Worm (Caenorhabditis elegans) whole organism, mixed stage, embryonic: ENCODE measurements around the gene cest-10.

Source experiments
- bed-3 ChIP-seq: fragments of 200-800 bp; sonication (Bioruptor generic); optimal IDR thresholded peaks from 3 replicates; lab custom pipeline; 2018; ENCODE audit warnings: mild to moderate bottlenecking, missing genetic modification characterization, moderate library complexity, missing compliant biosample characterization
- hlh-1 ChIP-seq: fragments of 150-350 bp; optimal IDR thresholded peaks from 2 replicates; lab custom pipeline; 2014; ENCODE audit warnings: missing biosample characterization, missing genetic modification reagents, missing genetic modification characterization
- nhr-12 ChIP-seq: fragments of 150-350 bp; optimal IDR thresholded peaks from 2 replicates; lab custom pipeline; 2014; ENCODE audit warnings: missing biosample characterization, missing genetic modification characterization
- nhr-237 ChIP-seq: fragments of 150-350 bp; optimal IDR thresholded peaks from 2 replicates; lab custom pipeline; 2014; ENCODE audit warnings: missing biosample characterization, missing genetic modification characterization
- nhr-76 ChIP-seq: sonication (generic microtip); optimal IDR thresholded peaks from 2 replicates; lab custom pipeline; 2017; ENCODE audit warnings: missing biosample characterization, missing genetic modification characterization
- pha-4 ChIP-seq: fragments of 150-350 bp; optimal IDR thresholded peaks from 2 replicates; lab custom pipeline; 2018; ENCODE audit warnings: missing biosample characterization, missing genetic modification reagents, missing genetic modification characterization
- snpc-4 ChIP-seq: fragments of 150-350 bp; optimal IDR thresholded peaks from 2 replicates; lab custom pipeline; 2014; ENCODE audit warnings: missing biosample characterization, missing genetic modification characterization

ce11 chrIV:7230198-7230597 is 49.8 kb downstream of the cest-10 start, which contains the start of gene cap-1:
- no peak for TF ChIP-seq snpc-4 (tag; lab: Kevin White, UChicago)
- TF ChIP-seq hlh-1 (tag; lab: Kevin White, UChicago): peak; percentile 47
- TF ChIP-seq nhr-12 (tag; lab: Kevin White, UChicago): no peak
- peak; percentile 38 for TF ChIP-seq nhr-237 (tag; lab: Kevin White, UChicago)
- no peak for TF ChIP-seq nhr-76
- peak; percentile 36 for TF ChIP-seq pha-4 (tag; lab: Kevin White, UChicago)
- TF ChIP-seq bed-3 (GFP tag; lab: Kevin White, UChicago): no peak
